Fruit fly (Drosophila melanogaster) whole organism, prepupa: Measurements from ENCODE around the gene Hs3st-B.

Experiments
- Blimp-1 ChIP-seq: fragments of 200-800 bp; sonication (Bioruptor generic); optimal IDR thresholded peaks from 3 replicates; lab custom pipeline; 2017; ENCODE audit warnings: missing biosample characterization, missing genetic modification characterization, mild to moderate bottlenecking, moderate library complexity, missing genetic modification reagents
- CG10631 ChIP-seq: fragments of 200-800 bp; sonication (Bioruptor generic); optimal IDR thresholded peaks from 2 replicates; lab custom pipeline; 2016; ENCODE audit warnings: missing biosample characterization, missing genetic modification characterization
- CG11762 ChIP-seq: fragments of 200-800 bp; sonication (Bioruptor generic); optimal IDR thresholded peaks from 3 replicates; lab custom pipeline; 2016; ENCODE audit warnings: missing biosample characterization, missing genetic modification characterization; ENCODE audit not compliant: insufficient read depth
- CG11902 ChIP-seq: fragments of 200-800 bp; sonication (Bioruptor generic); optimal IDR thresholded peaks from 3 replicates; lab custom pipeline; 2016; ENCODE audit warnings: missing biosample characterization, missing genetic modification characterization
- CG15336 ChIP-seq: fragments of 200-800 bp; sonication (Bioruptor generic); IDR thresholded peaks from 2 replicates; pipeline ENCODE4 v1.3.6; 2022; ENCODE audit warnings: missing biosample characterization, missing genetic modification characterization
- CG3032 ChIP-seq: fragments of 200-800 bp; optimal IDR thresholded peaks from 2 replicates; lab custom pipeline; 2019; ENCODE audit warnings: missing biosample characterization, mild to moderate bottlenecking, missing genetic modification characterization, moderate library complexity
- CG31627 ChIP-seq: fragments of 200-800 bp; sonication (Bioruptor generic); optimal IDR thresholded peaks from 3 replicates; lab custom pipeline; 2016; ENCODE audit warnings: missing biosample characterization, missing genetic modification characterization
- CG32006 ChIP-seq: fragments of 200-800 bp; sonication (Bioruptor generic); optimal IDR thresholded peaks from 3 replicates; lab custom pipeline; 2017; ENCODE audit warnings: missing biosample characterization, mild to moderate bottlenecking, missing genetic modification characterization
- CG34406 ChIP-seq: fragments of 200-800 bp; sonication (Bioruptor generic); optimal IDR thresholded peaks from 3 replicates; lab custom pipeline; 2016; ENCODE audit warnings: missing biosample characterization, missing genetic modification characterization
- CG3919 ChIP-seq: fragments of 200-800 bp; sonication (Bioruptor generic); optimal IDR thresholded peaks from 3 replicates; lab custom pipeline; 2016; ENCODE audit warnings: missing biosample characterization, missing genetic modification characterization
- CG4318 ChIP-seq: fragments of 200-800 bp; sonication (Bioruptor generic); optimal IDR thresholded peaks from 3 replicates; lab custom pipeline; 2017; ENCODE audit warnings: missing biosample characterization, mild to moderate bottlenecking, missing genetic modification characterization
- CG6163 ChIP-seq: fragments of 200-800 bp; sonication (Bioruptor generic); IDR thresholded peaks from 3 replicates; pipeline ENCODE4 v1.3.6; 2022; ENCODE audit warnings: missing biosample characterization, missing genetic modification characterization
- CG6276 ChIP-seq: fragments of 200-800 bp; sonication (Bioruptor generic); optimal IDR thresholded peaks from 2 replicates; lab custom pipeline; 2017; ENCODE audit warnings: missing biosample characterization, mild to moderate bottlenecking, missing genetic modification characterization
- CG6792 ChIP-seq: fragments of 200-800 bp; sonication (Bioruptor generic); optimal IDR thresholded peaks from 3 replicates; lab custom pipeline; 2016; ENCODE audit warnings: missing biosample characterization, missing genetic modification characterization
- CG6808 ChIP-seq: fragments of 200-800 bp; sonication (Bioruptor generic); optimal IDR thresholded peaks from 3 replicates; lab custom pipeline; 2017; ENCODE audit warnings: missing biosample characterization, missing genetic modification characterization, mild to moderate bottlenecking, moderate library complexity, missing genetic modification reagents
- CG6854 ChIP-seq: fragments of 200-800 bp; sonication (Bioruptor generic); optimal IDR thresholded peaks from 2 replicates; lab custom pipeline; 2017; ENCODE audit warnings: missing biosample characterization, mild to moderate bottlenecking, missing genetic modification characterization
- CG8119 ChIP-seq: fragments of 200-800 bp; sonication (Bioruptor generic); IDR thresholded peaks from 3 replicates; pipeline ENCODE4 v1.3.6; 2022; ENCODE audit warnings: missing biosample characterization, missing genetic modification characterization
- CG8632 ChIP-seq: fragments of 200-800 bp; sonication (Bioruptor generic); optimal IDR thresholded peaks from 3 replicates; lab custom pipeline; 2016; ENCODE audit warnings: missing biosample characterization, missing genetic modification characterization
- CG9139 ChIP-seq: fragments of 200-800 bp; sonication (Bioruptor generic); optimal IDR thresholded peaks from 3 replicates; lab custom pipeline; 2017; ENCODE audit warnings: missing biosample characterization, mild to moderate bottlenecking, missing genetic modification characterization
- Eip75B ChIP-seq: fragments of 200-800 bp; sonication (Bioruptor generic); optimal IDR thresholded peaks from 3 replicates; lab custom pipeline; 2016; ENCODE audit warnings: missing biosample characterization, missing genetic modification characterization
- Eip78C ChIP-seq: fragments of 200-800 bp; sonication (Bioruptor generic); peaks from one replicate; lab custom pipeline; 2016; ENCODE audit warnings: missing biosample characterization, missing genetic modification characterization
- Eip93F ChIP-seq: fragments of 200-800 bp; sonication (Bioruptor generic); optimal IDR thresholded peaks from 2 replicates; lab custom pipeline; 2016; ENCODE audit warnings: missing biosample characterization, mild to moderate bottlenecking, missing genetic modification characterization
- Ets21C ChIP-seq: fragments of 200-800 bp; sonication (Bioruptor generic); optimal IDR thresholded peaks from 3 replicates; lab custom pipeline; 2016; ENCODE audit warnings: missing biosample characterization, missing genetic modification characterization
- Ets96B ChIP-seq: fragments of 200-800 bp; optimal IDR thresholded peaks from 2 replicates; lab custom pipeline; 2019; ENCODE audit warnings: missing biosample characterization, mild to moderate bottlenecking, missing genetic modification characterization, moderate library complexity
- Hr38 ChIP-seq: sonication (Bioruptor generic); optimal IDR thresholded peaks from 2 replicates; lab custom pipeline; 2016; ENCODE audit warnings: missing biosample characterization, missing genetic modification characterization
- Hr39 ChIP-seq: fragments of 200-800 bp; sonication (Bioruptor generic); optimal IDR thresholded peaks from 2 replicates; lab custom pipeline; 2016; ENCODE audit warnings: missing biosample characterization, missing genetic modification characterization
- Hr4 ChIP-seq: fragments of 200-800 bp; sonication (Bioruptor generic); optimal IDR thresholded peaks from 3 replicates; lab custom pipeline; 2016; ENCODE audit warnings: missing biosample characterization, missing genetic modification characterization
- Lpt ChIP-seq: fragments of 200-800 bp; sonication (Bioruptor generic); optimal IDR thresholded peaks from 3 replicates; lab custom pipeline; 2016; ENCODE audit warnings: missing biosample characterization, missing genetic modification characterization
- OdsH ChIP-seq: fragments of 200-800 bp; sonication (Bioruptor generic); optimal IDR thresholded peaks from 3 replicates; lab custom pipeline; 2016; ENCODE audit warnings: missing biosample characterization, missing genetic modification characterization
- Sox14 ChIP-seq: fragments of 200-800 bp; sonication (Bioruptor generic); optimal IDR thresholded peaks from 3 replicates; lab custom pipeline; 2016; ENCODE audit warnings: missing biosample characterization, missing genetic modification characterization
- achi ChIP-seq: fragments of 200-800 bp; sonication (Bioruptor generic); optimal IDR thresholded peaks from 3 replicates; lab custom pipeline; 2016; ENCODE audit warnings: missing biosample characterization, missing genetic modification characterization
- cyc ChIP-seq: fragments of 200-800 bp; sonication (Bioruptor generic); optimal IDR thresholded peaks from 3 replicates; lab custom pipeline; 2016; ENCODE audit warnings: missing biosample characterization, missing genetic modification characterization
- eg ChIP-seq: fragments of 200-800 bp; sonication (Bioruptor generic); IDR thresholded peaks from 3 replicates; pipeline ENCODE4 v1.3.6; 2022; ENCODE audit warnings: missing biosample characterization, missing genetic modification characterization
- esn ChIP-seq: fragments of 200-800 bp; sonication (Bioruptor generic); optimal IDR thresholded peaks from 2 replicates; lab custom pipeline; 2016; ENCODE audit warnings: missing biosample characterization, mild to moderate bottlenecking, missing genetic modification characterization, moderate library complexity
- fd59A ChIP-seq: fragments of 200-800 bp; sonication (Bioruptor generic); optimal IDR thresholded peaks from 2 replicates; lab custom pipeline; 2017; ENCODE audit warnings: missing biosample characterization, mild to moderate bottlenecking, missing genetic modification characterization, missing genetic modification reagents
- lz ChIP-seq: fragments of 200-800 bp; sonication (Bioruptor generic); optimal IDR thresholded peaks from 3 replicates; lab custom pipeline; 2016; ENCODE audit warnings: missing biosample characterization, missing genetic modification characterization
- pdm3 ChIP-seq: fragments of 200-800 bp; sonication (Bioruptor generic); optimal IDR thresholded peaks from 3 replicates; lab custom pipeline; 2016; ENCODE audit warnings: missing biosample characterization, missing genetic modification characterization
- ss ChIP-seq, 2 experiments: fragments of 200-800 bp; sonication (Bioruptor generic); optimal IDR thresholded peaks; 2 replicates in 1 of 2; 3 replicates in 1 of 2; lab custom pipeline; 2017 to 2018; ENCODE audit warnings: mild to moderate bottlenecking in 2 of 2, missing biosample characterization in 2 of 2, missing genetic modification characterization in 2 of 2, moderate library complexity in 1 of 2
- svp ChIP-seq: fragments of 200-800 bp; sonication (Bioruptor generic); peaks from one replicate; lab custom pipeline; 2016; ENCODE audit warnings: missing biosample characterization, missing genetic modification characterization
- topi ChIP-seq: fragments of 200-800 bp; sonication (Bioruptor generic); optimal IDR thresholded peaks from 3 replicates; lab custom pipeline; 2016; ENCODE audit warnings: missing biosample characterization, missing genetic modification characterization
- vri ChIP-seq: fragments of 200-800 bp; sonication (Bioruptor generic); optimal IDR thresholded peaks from 3 replicates; lab custom pipeline; 2016; ENCODE audit warnings: missing biosample characterization, mild to moderate bottlenecking, missing genetic modification characterization

Gene Hs3st-B

dm6 chrX:19281271-19281670 is 32.8 kb downstream of the Hs3st-B start:
- TF ChIP-seq topi (GFP tag; lab: Kevin White, UChicago) (peak; percentile 22), Ets96B (peak; percentile 9), Eip78C (GFP tag; lab: Kevin White, UChicago) (no peak), Lpt (GFP tag; lab: Kevin White, UChicago) (peak; percentile 2), Hr4 (GFP tag; lab: Kevin White, UChicago) (no peak), CG15336 (GFP tag; lab: Robert Waterston, UW) (peak; percentile 45; the same call in 1 of the 2 replicates), CG4318 (GFP tag; lab: Kevin White, UChicago) (no peak), Eip93F (GFP tag; lab: Kevin White, UChicago) (no peak), achi (GFP tag; lab: Kevin White, UChicago) (peak; percentile 31), lz (GFP tag; lab: Kevin White, UChicago) (peak; percentile 20), Sox14 (GFP tag; lab: Kevin White, UChicago) (peak; percentile 16), CG34406 (GFP tag; lab: Kevin White, UChicago) (peak; percentile 67), Hr39 (GFP tag; lab: Kevin White, UChicago) (peak; percentile 20), esn (GFP tag; lab: Kevin White, UChicago) (peak; percentile 44), CG8632 (GFP tag; lab: Kevin White, UChicago) (peak; percentile 49), CG6163 (GFP tag; lab: Robert Waterston, UW) (peak; percentile 58), eg (GFP tag; lab: Robert Waterston, UW) (peak; percentile 66; the same call in 2 of the 3 replicates), vri (no peak)

- TF ChIP-seq svp (peak; percentile 69), Eip78C (GFP tag; lab: Kevin White, UChicago) (peak; percentile 45), vri (peak; percentile 90), CG8632 (GFP tag; lab: Kevin White, UChicago) (no peak)
- TF ChIP-seq, all 60 proteins: peak for 3
These were observed 37.0 kb downstream of the Hs3st-B start for dm6 chrX:19285441-19285840.

DNA sequence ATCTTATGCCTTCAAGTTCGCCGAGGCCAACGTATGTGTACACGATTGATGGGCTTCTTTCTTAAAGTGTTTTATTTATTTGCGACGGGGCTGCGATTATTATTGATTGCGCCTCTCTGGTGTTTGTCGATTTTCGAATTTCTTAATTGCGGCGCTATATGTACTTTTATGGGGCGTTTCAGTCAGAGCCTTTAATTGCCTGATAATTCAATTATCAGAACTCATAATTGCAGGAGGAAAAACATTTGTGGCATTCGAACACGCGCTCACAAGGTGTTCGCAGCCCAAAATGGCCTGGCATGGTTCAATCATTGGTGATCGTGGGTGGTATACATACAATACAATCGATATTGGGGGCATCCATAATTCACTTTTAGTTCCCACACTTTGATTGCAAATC is 37.8 kb downstream of the Hs3st-B start:
- TF ChIP-seq Eip93F (GFP tag; lab: Kevin White, UChicago) (peak; percentile 52), Sox14 (GFP tag; lab: Kevin White, UChicago) (no peak), CG6163 (GFP tag; lab: Robert Waterston, UW) (no peak), cyc (GFP tag; lab: Kevin White, UChicago) (no peak)

DNA sequence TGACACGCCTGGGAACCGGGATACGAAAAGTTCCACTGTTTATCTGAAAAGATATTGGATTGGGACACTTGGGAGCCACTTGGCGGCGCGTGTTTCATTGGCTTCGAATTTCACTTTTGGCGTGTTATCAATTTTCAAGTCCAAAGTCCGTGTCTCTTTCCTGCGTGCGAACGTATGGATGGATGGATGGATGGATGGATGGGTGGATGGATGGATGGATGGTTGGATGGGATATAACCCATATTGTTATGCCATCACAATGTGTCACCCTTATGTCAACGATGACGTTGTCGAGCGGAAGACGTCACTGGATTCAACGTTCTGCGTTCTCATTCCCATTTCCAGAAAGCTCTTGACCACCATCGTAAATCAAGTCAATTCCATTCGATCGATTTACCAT is 39.3 kb downstream of the Hs3st-B start:
- peak; percentile 30 for TF ChIP-seq CG6854 (GFP tag; lab: Kevin White, UChicago)
- TF ChIP-seq vri, result peak; percentile 18
- no peak for TF ChIP-seq topi (GFP tag; lab: Kevin White, UChicago)
- no peak for TF ChIP-seq CG6808 (GFP tag; lab: Kevin White, UChicago)
- TF ChIP-seq CG6276 (GFP tag; lab: Kevin White, UChicago), result no peak
- TF ChIP-seq ss (GFP tag; optimal IDR thresholded peaks at IDR 0.05; lab: Kevin White, UChicago), result peak; percentile 12 to 15
- TF ChIP-seq Eip78C (GFP tag; lab: Kevin White, UChicago), result peak; percentile 23
- no peak for TF ChIP-seq eg (GFP tag; lab: Robert Waterston, UW)
- no peak for TF ChIP-seq Ets21C (GFP tag; lab: Kevin White, UChicago)
- TF ChIP-seq CG32006, result no peak
- no peak for TF ChIP-seq CG6792 (GFP tag; lab: Kevin White, UChicago)

DNA sequence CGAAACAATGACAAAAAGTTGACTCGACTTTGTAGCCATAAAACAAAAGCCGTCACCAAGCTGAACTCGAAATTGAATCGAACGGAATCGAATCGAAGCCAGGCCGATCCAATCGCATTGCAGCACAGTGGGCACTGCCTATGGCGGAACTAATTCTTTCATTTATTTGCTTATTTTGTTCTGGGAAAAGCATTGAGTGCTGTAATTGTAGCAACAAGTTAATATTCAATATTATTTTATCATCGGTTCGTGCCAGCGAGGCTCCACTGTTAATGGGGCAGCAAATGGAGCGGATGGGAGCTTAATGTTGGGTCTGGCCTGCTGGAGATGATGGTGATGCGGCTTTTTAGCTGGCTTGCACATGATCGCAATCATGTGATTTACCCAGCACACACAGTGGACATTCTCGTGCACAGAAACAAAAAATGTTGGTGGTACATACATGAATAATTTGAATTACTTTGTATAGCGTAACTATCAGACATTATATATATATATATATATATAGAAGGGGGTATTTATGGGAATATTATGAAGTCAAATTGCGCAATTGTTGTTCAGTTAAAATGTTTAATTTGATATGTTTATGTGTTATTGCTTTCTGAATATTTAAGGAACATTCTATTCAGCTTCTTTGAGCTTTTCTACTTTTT is 41.0 kb downstream of the Hs3st-B start:
- TF ChIP-seq CG11762 (GFP tag; lab: Kevin White, UChicago) (peak; percentile 94), CG3032 (tag; lab: Kevin White, UChicago) (peak; percentile 93), CG10631 (GFP tag; lab: Kevin White, UChicago) (peak; percentile 94), OdsH (peak; percentile 96), CG9139 (GFP tag; lab: Kevin White, UChicago) (peak; percentile 94), CG15336 (GFP tag; lab: Robert Waterston, UW) (peak; percentile 95), fd59A (GFP tag; lab: Kevin White, UChicago) (peak; percentile 94), CG34406 (GFP tag; lab: Kevin White, UChicago) (peak; percentile 95), pdm3 (GFP tag; lab: Kevin White, UChicago) (peak; percentile 98), Lpt (GFP tag; lab: Kevin White, UChicago) (peak; percentile 90), Hr38 (GFP tag; lab: Kevin White, UChicago) (peak; percentile 81), CG11902 (peak; percentile 98), eg (GFP tag; lab: Robert Waterston, UW) (peak; percentile 97), Blimp-1 (GFP tag; lab: Kevin White, UChicago) (peak; percentile 89), lz (GFP tag; lab: Kevin White, UChicago) (peak; percentile 98), CG8119 (GFP tag; lab: Robert Waterston, UW) (peak; percentile 94), Eip78C (GFP tag; lab: Kevin White, UChicago) (peak; percentile 99), CG3919 (GFP tag; lab: Kevin White, UChicago) (peak; percentile 98), Eip75B (GFP tag; lab: Kevin White, UChicago) (peak; percentile 96), CG6276 (GFP tag; lab: Kevin White, UChicago) (peak; percentile 91), CG31627 (peak; percentile 98), Eip93F (GFP tag; lab: Kevin White, UChicago) (peak; percentile 96)
